Worm (Caenorhabditis elegans) whole organism, young adult: ENCODE data around the gene C55A6.10.

ENCODE experiments used
- D2030.7 ChIP-seq: fragments of 200-800 bp; sonication (Bioruptor generic); IDR thresholded peaks from 2 replicates; pipeline ENCODE4 v1.3.6; 2022; ENCODE audit warnings: missing genetic modification reagents, missing genetic modification characterization, missing compliant biosample characterization
- F55B11.4 ChIP-seq: sonication (generic microtip); optimal IDR thresholded peaks from 2 replicates; lab custom pipeline; 2016; ENCODE audit warnings: missing compliant biosample characterization, missing genetic modification characterization, borderline replicate concordance; ENCODE audit not compliant: insufficient read depth
- K11D2.4 ChIP-seq: fragments of 200-800 bp; sonication (Bioruptor generic); IDR thresholded peaks from 2 replicates; pipeline ENCODE4 v1.3.6; 2022; ENCODE audit warnings: missing genetic modification reagents, missing genetic modification characterization, missing compliant biosample characterization
- K12H6.12 ChIP-seq: fragments of 200-800 bp; sonication (Bioruptor generic); optimal IDR thresholded peaks from 2 replicates; lab custom pipeline; 2018; ENCODE audit warnings: mild to moderate bottlenecking, missing genetic modification characterization, missing compliant biosample characterization
- Y67H2A.10 ChIP-seq: fragments of 200-800 bp; sonication (Bioruptor generic); conservative IDR thresholded peaks from 2 replicates; pipeline ENCODE4 v1.3.6; 2022; ENCODE audit warnings: missing genetic modification reagents, missing genetic modification characterization, missing compliant biosample characterization
- Y79H2A.3 ChIP-seq: fragments of 200-800 bp; sonication (Bioruptor generic); conservative IDR thresholded peaks from 2 replicates; pipeline ENCODE4 v1.3.6; 2022; ENCODE audit warnings: missing genetic modification reagents, missing genetic modification characterization, missing compliant biosample characterization
- ama-1 ChIP-seq, 3 experiments: fragments of 150-350 bp in 1 of 3; sonication (generic microtip) in 2 of 3; optimal IDR thresholded peaks; 2 replicates each; lab custom pipeline; 2014 to 2018; ENCODE audit warnings: missing biosample characterization in 2 of 3, missing genetic modification characterization in 2 of 3, missing genetic modification reagents in 2 of 3
- attf-5 ChIP-seq: fragments of 200-800 bp; sonication (Bioruptor generic); optimal IDR thresholded peaks from 2 replicates; lab custom pipeline; 2018; ENCODE audit warnings: mild to moderate bottlenecking, missing genetic modification characterization, missing compliant biosample characterization
- bed-1 ChIP-seq: fragments of 200-800 bp; sonication (Bioruptor generic); IDR thresholded peaks from 2 replicates; pipeline ENCODE4 v1.3.6; 2022; ENCODE audit warnings: missing genetic modification reagents, missing genetic modification characterization, missing compliant biosample characterization
- ccch-3 ChIP-seq: fragments of 200-800 bp; sonication (Bioruptor generic); optimal IDR thresholded peaks from 2 replicates; lab custom pipeline; 2018; ENCODE audit warnings: mild to moderate bottlenecking, missing genetic modification characterization, missing compliant biosample characterization
- cebp-1 ChIP-seq, 2 experiments: fragments of 200-800 bp in 1 of 2; sonication (Bioruptor generic) in 1 of 2; sonication (generic microtip) in 1 of 2; IDR thresholded peaks in 1 of 2; optimal IDR thresholded peaks in 1 of 2; 2 replicates each; pipeline versions ENCODE4 v1.3.6 to Lab custom; 2017 to 2022; ENCODE audit warnings: missing compliant biosample characterization in 2 of 2, missing genetic modification characterization in 2 of 2, mild to moderate bottlenecking in 1 of 2, missing genetic modification reagents in 1 of 2, moderate library complexity in 1 of 2
- ceh-100 ChIP-seq: fragments of 200-800 bp; sonication (Bioruptor generic); IDR thresholded peaks from 2 replicates; pipeline ENCODE4 v1.3.6; 2022; ENCODE audit warnings: missing genetic modification reagents, missing genetic modification characterization, missing compliant biosample characterization
- ceh-27 ChIP-seq: fragments of 200-800 bp; sonication (Bioruptor generic); optimal IDR thresholded peaks from 2 replicates; lab custom pipeline; 2018; ENCODE audit warnings: mild to moderate bottlenecking, missing genetic modification characterization, moderate library complexity, missing compliant biosample characterization
- ceh-40 ChIP-seq: fragments of 200-800 bp; sonication (Bioruptor generic); IDR thresholded peaks from 2 replicates; pipeline ENCODE4 v1.3.6; 2022; ENCODE audit warnings: missing genetic modification characterization, missing compliant biosample characterization
- ceh-58 ChIP-seq: fragments of 200-800 bp; sonication (Bioruptor generic); IDR thresholded peaks from 2 replicates; pipeline ENCODE4 v1.3.6; 2022; ENCODE audit warnings: missing genetic modification characterization, missing compliant biosample characterization
- ceh-91 ChIP-seq: fragments of 200-800 bp; sonication (Bioruptor generic); IDR thresholded peaks from 2 replicates; pipeline ENCODE4 v1.3.6; 2022; ENCODE audit warnings: missing genetic modification reagents, missing genetic modification characterization, missing compliant biosample characterization
- chd-7 ChIP-seq: sonication (generic microtip); optimal IDR thresholded peaks from 2 replicates; lab custom pipeline; 2016; ENCODE audit warnings: mild to moderate bottlenecking, missing genetic modification characterization, moderate library complexity, missing compliant biosample characterization
- dox-1 ChIP-seq: fragments of 200-800 bp; sonication (Bioruptor generic); IDR thresholded peaks from 2 replicates; pipeline ENCODE4 v1.3.6; 2022; ENCODE audit warnings: missing genetic modification reagents, missing genetic modification characterization, missing compliant biosample characterization
- egl-44 ChIP-seq: fragments of 200-800 bp; sonication (Bioruptor generic); IDR thresholded peaks from 2 replicates; pipeline ENCODE4 v1.3.6; 2022; ENCODE audit warnings: missing genetic modification reagents, missing genetic modification characterization, missing compliant biosample characterization
- ekl-4 ChIP-seq: fragments of 200-800 bp; sonication (Bioruptor generic); IDR thresholded peaks from 2 replicates; pipeline ENCODE4 v1.3.6; 2022; ENCODE audit warnings: missing genetic modification reagents, missing genetic modification characterization, missing compliant biosample characterization
- ets-4 ChIP-seq: fragments of 200-800 bp; sonication (Bioruptor generic); optimal IDR thresholded peaks from 2 replicates; lab custom pipeline; 2018; ENCODE audit warnings: mild to moderate bottlenecking, missing genetic modification characterization, missing compliant biosample characterization
- hlh-26 ChIP-seq: fragments of 200-800 bp; sonication (Bioruptor generic); conservative IDR thresholded peaks from 2 replicates; pipeline ENCODE4 v1.3.6; 2022; ENCODE audit warnings: missing genetic modification reagents, missing genetic modification characterization, missing compliant biosample characterization
- hmg-1.2 ChIP-seq: fragments of 200-800 bp; sonication (Bioruptor generic); IDR thresholded peaks from 2 replicates; pipeline ENCODE4 v1.3.6; 2022; ENCODE audit warnings: missing genetic modification reagents, missing genetic modification characterization, missing compliant biosample characterization
- let-607 ChIP-seq, 2 experiments: fragments of 200-800 bp in 1 of 2; sonication (Bioruptor generic) in 1 of 2; sonication (generic microtip) in 1 of 2; optimal IDR thresholded peaks; 2 replicates each; lab custom pipeline; 2016 to 2018; ENCODE audit warnings: mild to moderate bottlenecking in 2 of 2, missing compliant biosample characterization in 2 of 2, missing genetic modification characterization in 2 of 2, moderate library complexity in 2 of 2, missing genotype in 1 of 2
- lin-35 ChIP-seq, 3 experiments: fragments of 150-350 bp in 2 of 3; sonication (generic microtip) in 1 of 3; optimal IDR thresholded peaks; 2 replicates each; lab custom pipeline; 2014 to 2018; ENCODE audit warnings: missing biosample characterization in 3 of 3, missing genetic modification characterization in 3 of 3, missing genetic modification reagents in 3 of 3
- lin-54 ChIP-seq: fragments of 200-800 bp; sonication (Bioruptor generic); optimal IDR thresholded peaks from 2 replicates; lab custom pipeline; 2018; ENCODE audit warnings: mild to moderate bottlenecking, missing genetic modification characterization, missing compliant biosample characterization
- lsy-27 ChIP-seq: sonication (generic microtip); optimal IDR thresholded peaks from 2 replicates; lab custom pipeline; 2017; ENCODE audit warnings: missing genetic modification characterization, mild to moderate bottlenecking, missing compliant biosample characterization, antibody characterized with exemption, missing genotype, borderline replicate concordance; ENCODE audit not compliant: insufficient read depth
- mes-4 ChIP-seq: sonication (generic microtip); optimal IDR thresholded peaks from 2 replicates; lab custom pipeline; 2016; ENCODE audit warnings: missing genotype, missing genetic modification characterization, missing compliant biosample characterization
- mxl-1 ChIP-seq: sonication (generic microtip); optimal IDR thresholded peaks from 2 replicates; lab custom pipeline; 2016; ENCODE audit warnings: missing genetic modification characterization, missing compliant biosample characterization
- nhr-120 ChIP-seq: fragments of 200-800 bp; sonication (Bioruptor generic); IDR thresholded peaks from 2 replicates; pipeline ENCODE4 v1.3.6; 2022; ENCODE audit warnings: missing genetic modification characterization, missing compliant biosample characterization
- nhr-80 ChIP-seq: sonication (generic microtip); optimal IDR thresholded peaks from 2 replicates; lab custom pipeline; 2016; ENCODE audit warnings: missing genetic modification characterization, missing compliant biosample characterization
- pbrm-1 ChIP-seq: fragments of 200-800 bp; sonication (Bioruptor generic); IDR thresholded peaks from 2 replicates; pipeline ENCODE4 v1.3.6; 2022; ENCODE audit warnings: missing genetic modification reagents, missing genetic modification characterization, missing compliant biosample characterization
- pha-4 ChIP-seq: fragments of 150-350 bp; sonication (generic microtip); optimal IDR thresholded peaks from 2 replicates; lab custom pipeline; 2014; ENCODE audit warnings: missing biosample characterization, missing genetic modification reagents, missing genetic modification characterization
- rec-8 ChIP-seq, 2 experiments: sonication (generic microtip); optimal IDR thresholded peaks; 2 replicates each; lab custom pipeline; 2016; ENCODE audit warnings: mild to moderate bottlenecking in 2 of 2, missing genetic modification characterization in 2 of 2, missing genetic modification reagents in 2 of 2, missing genotype in 2 of 2, missing biosample characterization in 1 of 2, missing compliant biosample characterization in 1 of 2, moderate library complexity in 1 of 2
- snpc-4 ChIP-seq, 5 experiments: fragments of 150-350 bp in 1 of 5; sonication (generic microtip) in 4 of 5; optimal IDR thresholded peaks; 2 replicates each; lab custom pipeline; 2014 to 2018; ENCODE audit warnings: missing genetic modification characterization in 5 of 5, missing biosample characterization in 3 of 5, antibody characterized with exemption in 2 of 5, mild to moderate bottlenecking in 2 of 5, missing compliant biosample characterization in 2 of 5, missing genotype in 2 of 5, moderate library complexity in 2 of 5, missing genetic modification reagents in 1 of 5
- somi-1 ChIP-seq: fragments of 200-800 bp; sonication (Bioruptor generic); optimal IDR thresholded peaks from 2 replicates; lab custom pipeline; 2018; ENCODE audit warnings: mild to moderate bottlenecking, missing genetic modification characterization, missing compliant biosample characterization
- tbp1 ChIP-seq: fragments of 200-800 bp; sonication (Bioruptor generic); optimal IDR thresholded peaks from 2 replicates; lab custom pipeline; 2018; ENCODE audit warnings: mild to moderate bottlenecking, missing genetic modification characterization, missing compliant biosample characterization
- tlf-1 ChIP-seq: fragments of 200-800 bp; sonication (Bioruptor generic); optimal IDR thresholded peaks from 2 replicates; lab custom pipeline; 2018; ENCODE audit warnings: mild to moderate bottlenecking, missing genetic modification characterization, missing compliant biosample characterization
- xnd-1 ChIP-seq: sonication (generic microtip); optimal IDR thresholded peaks from 2 replicates; lab custom pipeline; 2016; ENCODE audit warnings: missing genotype, missing genetic modification reagents, missing genetic modification characterization, missing compliant biosample characterization
- ztf-18 ChIP-seq: sonication (generic microtip); optimal IDR thresholded peaks from 2 replicates; lab custom pipeline; 2016; ENCODE audit warnings: missing genotype, mild to moderate bottlenecking, missing genetic modification characterization, missing compliant biosample characterization
- ztf-26 ChIP-seq: sonication (generic microtip); optimal IDR thresholded peaks from 2 replicates; lab custom pipeline; 2017; ENCODE audit warnings: missing genetic modification characterization, missing compliant biosample characterization

The C55A6.10 gene

ce11 chrV:11548914-11549406 lies 43.8 kb downstream of the C55A6.10 start, which contains the start of the genes F38B7.17 and F38B7.3:
Gene F38B7.17 (minus strand): TSS chrV:11548964.
Gene F38B7.3 (plus strand): TSS chrV:11549107.
- peak; percentile 28 for TF ChIP-seq K12H6.12
- no peak for TF ChIP-seq let-607 (tag; optimal IDR thresholded peaks at IDR 0.05; lab: Kevin White, UChicago)
- TF ChIP-seq snpc-4 (GFP tag; optimal IDR thresholded peaks at IDR 0.05; lab: Kevin White, UChicago): no peak
- peak in 3 of 4 experiments; percentile 6 to 48 (median 6) for TF ChIP-seq snpc-4 (tag; optimal IDR thresholded peaks at IDR 0.05; lab: Kevin White, UChicago)
- TF ChIP-seq Y67H2A.10 (GFP tag; lab: Robert Waterston, UW): no peak
- TF ChIP-seq rec-8 (tag; optimal IDR thresholded peaks at IDR 0.05; lab: Kevin White, UChicago): no peak
- TF ChIP-seq somi-1: no peak
- no peak for TF ChIP-seq ceh-91
- no peak for TF ChIP-seq ccch-3
- TF ChIP-seq Y79H2A.3: no peak
- no peak for TF ChIP-seq nhr-120 (GFP tag; lab: Robert Waterston, UW)
- no peak for TF ChIP-seq F55B11.4
- no peak for TF ChIP-seq ets-4 (GFP tag; lab: Kevin White, UChicago)
- TF ChIP-seq pha-4: no peak
- no peak for TF ChIP-seq ceh-40 (GFP tag; lab: Robert Waterston, UW)
- TF ChIP-seq D2030.7 (GFP tag; lab: Robert Waterston, UW): no peak
- peak; percentile 30 for TF ChIP-seq ztf-26 (tag; lab: Kevin White, UChicago)
- no peak for TF ChIP-seq pbrm-1
- TF ChIP-seq K11D2.4 (GFP tag; lab: Robert Waterston, UW): no peak
- TF ChIP-seq mes-4 (tag; lab: Kevin White, UChicago): no peak
- no peak for TF ChIP-seq bed-1
- TF ChIP-seq nhr-80 (tag; lab: Kevin White, UChicago): peak; percentile 56
- TF ChIP-seq ceh-100 (GFP tag; lab: Robert Waterston, UW): no peak
- peak in 1 of 3 experiments; percentile 32 for TF ChIP-seq lin-35 (GFP tag; optimal IDR thresholded peaks at IDR 0.05; lab: Kevin White, UChicago)
- TF ChIP-seq egl-44 (GFP tag; lab: Robert Waterston, UW): no peak
- peak; percentile 90 for TF ChIP-seq hmg-1.2
- no peak for TF ChIP-seq mxl-1 (tag; lab: Kevin White, UChicago)
- peak; percentile 15 for TF ChIP-seq ceh-27 (GFP tag; lab: Kevin White, UChicago)
- TF ChIP-seq lsy-27 (tag; lab: Kevin White, UChicago): no peak
- no peak for TF ChIP-seq ama-1 (optimal IDR thresholded peaks at IDR 0.05; lab: Kevin White, UChicago)
- no peak for TF ChIP-seq ama-1 (GFP tag; optimal IDR thresholded peaks at IDR 0.05; lab: Kevin White, UChicago)
- TF ChIP-seq ceh-58 (GFP tag; lab: Robert Waterston, UW): no peak
- no peak for TF ChIP-seq tlf-1 (GFP tag; lab: Kevin White, UChicago)
- peak; percentile 29 for TF ChIP-seq ztf-18 (tag; lab: Kevin White, UChicago)
- peak; percentile 60 for TF ChIP-seq attf-5 (GFP tag; lab: Kevin White, UChicago)
- no peak for TF ChIP-seq cebp-1 (GFP tag; IDR thresholded peaks at IDR 0.05; lab: Robert Waterston, UW)
- peak; percentile 64 for TF ChIP-seq cebp-1 (tag; optimal IDR thresholded peaks at IDR 0.05; lab: Kevin White, UChicago)
- TF ChIP-seq hlh-26 (GFP tag; lab: Robert Waterston, UW): no peak
- TF ChIP-seq tbp1 (GFP tag; lab: Kevin White, UChicago): peak; percentile 18
- 0 out of 2 replicates have a peak, but pooled peaks have one; percentile 19 for TF ChIP-seq dox-1
- no peak for TF ChIP-seq xnd-1
- peak; percentile 15 for TF ChIP-seq lin-54 (GFP tag; lab: Kevin White, UChicago)
- TF ChIP-seq ekl-4: no peak
- TF ChIP-seq chd-7: no peak
